Worm (Caenorhabditis elegans) whole organism, L2 larva: ENCODE measurements around the gene F57C7.4.
A peak's percentile ranks its signal among the peaks of the same experiment; 100 is the strongest.

ENCODE experiments used
- C34F6.9 ChIP-seq: fragments of 150-350 bp; optimal IDR thresholded peaks from 2 replicates; lab custom pipeline; 2014; ENCODE audit warnings: missing biosample characterization, missing genetic modification characterization
- F13H6.1 ChIP-seq: sonication (generic microtip); optimal IDR thresholded peaks from 2 replicates; lab custom pipeline; 2016; ENCODE audit warnings: missing genetic modification characterization, missing compliant biosample characterization
- R02D3.7 ChIP-seq: fragments of 150-350 bp; optimal IDR thresholded peaks from 2 replicates; lab custom pipeline; 2014; ENCODE audit warnings: missing biosample characterization, missing genetic modification characterization
- Y55F3AM.14 ChIP-seq: fragments of 200-800 bp; sonication (Bioruptor generic); optimal IDR thresholded peaks from 2 replicates; lab custom pipeline; 2018; ENCODE audit warnings: mild to moderate bottlenecking, missing genetic modification characterization, missing compliant biosample characterization
- ZK546.5 ChIP-seq: sonication (generic microtip); optimal IDR thresholded peaks from 2 replicates; lab custom pipeline; 2017; ENCODE audit warnings: missing biosample characterization, missing genetic modification characterization
- alr-1 ChIP-seq: fragments of 150-350 bp; optimal IDR thresholded peaks from 2 replicates; lab custom pipeline; 2014; ENCODE audit warnings: missing biosample characterization, missing genetic modification characterization
- aly-2 ChIP-seq: fragments of 150-350 bp; optimal IDR thresholded peaks from 2 replicates; lab custom pipeline; 2014; ENCODE audit warnings: missing biosample characterization, missing genetic modification characterization
- ama-1 ChIP-seq: fragments of 150-350 bp; optimal IDR thresholded peaks from 2 replicates; lab custom pipeline; 2018; ENCODE audit warnings: inconsistent platforms
- blmp-1 ChIP-seq: sonication (generic microtip); optimal IDR thresholded peaks from 2 replicates; lab custom pipeline; 2017; ENCODE audit warnings: missing genetic modification characterization, mild to moderate bottlenecking, missing compliant biosample characterization, antibody characterized with exemption, moderate library complexity; ENCODE audit not compliant: insufficient read depth
- ceh-16 ChIP-seq: fragments of 150-350 bp; optimal IDR thresholded peaks from 2 replicates; lab custom pipeline; 2014; ENCODE audit warnings: missing biosample characterization, missing genetic modification characterization
- ceh-82 ChIP-seq: fragments of 150-350 bp; optimal IDR thresholded peaks from 2 replicates; lab custom pipeline; 2014; ENCODE audit warnings: missing biosample characterization, missing genetic modification characterization
- crh-2 ChIP-seq: sonication (generic microtip); optimal IDR thresholded peaks from 2 replicates; lab custom pipeline; 2017; ENCODE audit warnings: missing biosample characterization, missing genetic modification characterization
- dmd-4 ChIP-seq: sonication (generic microtip); optimal IDR thresholded peaks from 2 replicates; lab custom pipeline; 2017; ENCODE audit warnings: missing biosample characterization, missing genetic modification characterization
- egl-27 ChIP-seq: sonication (generic microtip); optimal IDR thresholded peaks from 3 replicates; lab custom pipeline; 2017; ENCODE audit warnings: missing biosample characterization, missing genetic modification reagents, missing genetic modification characterization
- elt-1 ChIP-seq: fragments of 150-350 bp; optimal IDR thresholded peaks from 2 replicates; lab custom pipeline; 2014; ENCODE audit warnings: missing biosample characterization, missing genetic modification characterization
- elt-3 ChIP-seq: sonication (generic microtip); optimal IDR thresholded peaks from 2 replicates; lab custom pipeline; 2017; ENCODE audit warnings: missing biosample characterization, missing genetic modification characterization
- fos-1 ChIP-seq: fragments of 150-350 bp; optimal IDR thresholded peaks from 2 replicates; lab custom pipeline; 2014; ENCODE audit warnings: missing biosample characterization, missing genetic modification characterization
- gmeb-1 ChIP-seq: fragments of 150-350 bp; optimal IDR thresholded peaks from 2 replicates; lab custom pipeline; 2014; ENCODE audit warnings: missing biosample characterization, missing genetic modification characterization
- lin-11 ChIP-seq: fragments of 150-350 bp; sonication (generic microtip); optimal IDR thresholded peaks from 2 replicates; lab custom pipeline; 2014; ENCODE audit warnings: missing biosample characterization, missing genetic modification characterization, inconsistent platforms, mixed read lengths
- lin-13 ChIP-seq: fragments of 150-350 bp; optimal IDR thresholded peaks from 2 replicates; lab custom pipeline; 2014; ENCODE audit warnings: missing biosample characterization, missing genetic modification reagents, missing genetic modification characterization
- lin-39 ChIP-seq: fragments of 150-350 bp; optimal IDR thresholded peaks from 2 replicates; lab custom pipeline; 2014; ENCODE audit warnings: missing biosample characterization, missing genetic modification reagents, missing genetic modification characterization
- lsy-2 ChIP-seq, 2 experiments: fragments of 150-350 bp in 1 of 2; sonication (generic microtip) in 1 of 2; optimal IDR thresholded peaks; 2 replicates each; lab custom pipeline; 2014 to 2017; ENCODE audit warnings: missing biosample characterization in 2 of 2, missing genetic modification characterization in 2 of 2
- mab-5 ChIP-seq: fragments of 150-350 bp; optimal IDR thresholded peaks from 2 replicates; lab custom pipeline; 2014; ENCODE audit warnings: missing biosample characterization, missing genetic modification characterization
- mbf-1 ChIP-seq: sonication (generic microtip); optimal IDR thresholded peaks from 2 replicates; lab custom pipeline; 2017; ENCODE audit warnings: missing biosample characterization, missing genetic modification characterization
- mdl-1 ChIP-seq, 2 experiments: fragments of 150-350 bp in 1 of 2; sonication (generic microtip) in 1 of 2; optimal IDR thresholded peaks; 2 replicates each; lab custom pipeline; 2017; ENCODE audit warnings: missing biosample characterization in 2 of 2, missing genetic modification characterization in 2 of 2
- nhr-10 ChIP-seq: sonication (generic microtip); optimal IDR thresholded peaks from 2 replicates; lab custom pipeline; 2017; ENCODE audit warnings: missing biosample characterization, missing genetic modification characterization
- nhr-11 ChIP-seq: fragments of 150-350 bp; optimal IDR thresholded peaks from 2 replicates; lab custom pipeline; 2014; ENCODE audit warnings: missing biosample characterization, missing genetic modification characterization
- nhr-12 ChIP-seq: fragments of 150-350 bp; optimal IDR thresholded peaks from 2 replicates; lab custom pipeline; 2014; ENCODE audit warnings: missing biosample characterization, missing genetic modification characterization
- nhr-129 ChIP-seq: fragments of 150-350 bp; optimal IDR thresholded peaks from 2 replicates; lab custom pipeline; 2014; ENCODE audit warnings: missing biosample characterization, missing genetic modification characterization
- nhr-21 ChIP-seq: fragments of 150-350 bp; optimal IDR thresholded peaks from 2 replicates; lab custom pipeline; 2014; ENCODE audit warnings: missing biosample characterization, missing genetic modification characterization
- nhr-23 ChIP-seq: fragments of 150-350 bp; optimal IDR thresholded peaks from 2 replicates; lab custom pipeline; 2014; ENCODE audit warnings: missing biosample characterization, missing genetic modification reagents, missing genetic modification characterization
- nhr-237 ChIP-seq: fragments of 150-350 bp; optimal IDR thresholded peaks from 2 replicates; lab custom pipeline; 2014; ENCODE audit warnings: missing biosample characterization, missing genetic modification characterization
- nhr-25 ChIP-seq: fragments of 150-350 bp; sonication (generic microtip); optimal IDR thresholded peaks from 3 replicates; lab custom pipeline; 2014; ENCODE audit warnings: missing biosample characterization, missing genetic modification characterization
- nhr-6 ChIP-seq: fragments of 150-350 bp; optimal IDR thresholded peaks from 2 replicates; lab custom pipeline; 2014; ENCODE audit warnings: missing biosample characterization, missing genetic modification characterization
- nhr-77 ChIP-seq: fragments of 150-350 bp; optimal IDR thresholded peaks from 2 replicates; lab custom pipeline; 2014; ENCODE audit warnings: missing biosample characterization, missing genetic modification characterization
- peb-1 ChIP-seq: fragments of 150-350 bp; optimal IDR thresholded peaks from 2 replicates; lab custom pipeline; 2014; ENCODE audit warnings: missing biosample characterization, missing genetic modification characterization
- sem-4 ChIP-seq: fragments of 150-350 bp; optimal IDR thresholded peaks from 2 replicates; lab custom pipeline; 2014; ENCODE audit warnings: missing biosample characterization, missing genetic modification reagents, missing genetic modification characterization
- skn-1 ChIP-seq: sonication (generic microtip); optimal IDR thresholded peaks from 2 replicates; lab custom pipeline; 2017; ENCODE audit warnings: missing biosample characterization, missing genetic modification characterization
- sma-3 ChIP-seq: sonication (generic microtip); optimal IDR thresholded peaks from 2 replicates; lab custom pipeline; 2016; ENCODE audit warnings: missing genetic modification reagents, missing genetic modification characterization, missing compliant biosample characterization
- sma-9 ChIP-seq, 2 experiments: fragments of 150-350 bp in 1 of 2; sonication (generic microtip) in 1 of 2; optimal IDR thresholded peaks; 2 replicates each; lab custom pipeline; 2014 to 2016; ENCODE audit warnings: missing genetic modification characterization in 2 of 2, mild to moderate bottlenecking in 1 of 2, missing biosample characterization in 1 of 2, missing compliant biosample characterization in 1 of 2, missing genetic modification reagents in 1 of 2, moderate library complexity in 1 of 2
- snpc-4 ChIP-seq: fragments of 150-350 bp; optimal IDR thresholded peaks from 2 replicates; lab custom pipeline; 2014; ENCODE audit warnings: missing biosample characterization, missing genetic modification characterization
- unc-39 ChIP-seq: fragments of 150-350 bp; optimal IDR thresholded peaks from 2 replicates; lab custom pipeline; 2014; ENCODE audit warnings: missing biosample characterization, missing genetic modification characterization
- unc-55 ChIP-seq: fragments of 150-350 bp; sonication (generic microtip); optimal IDR thresholded peaks from 3 replicates; lab custom pipeline; 2014; ENCODE audit warnings: missing biosample characterization, missing genetic modification reagents, missing genetic modification characterization
- unc-62 ChIP-seq: fragments of 150-350 bp; optimal IDR thresholded peaks from 2 replicates; lab custom pipeline; 2014; ENCODE audit warnings: missing biosample characterization, missing genetic modification reagents, missing genetic modification characterization
- zag-1 ChIP-seq: fragments of 150-350 bp; optimal IDR thresholded peaks from 2 replicates; lab custom pipeline; 2014; ENCODE audit warnings: missing biosample characterization, missing genetic modification characterization
- ztf-1 ChIP-seq: fragments of 200-800 bp; sonication (Bioruptor generic); conservative IDR thresholded peaks from 2 replicates; pipeline ENCODE4 v1.3.6; 2022; ENCODE audit warnings: missing genetic modification characterization, missing compliant biosample characterization
- ztf-11 ChIP-seq: sonication (generic microtip); optimal IDR thresholded peaks from 2 replicates; lab custom pipeline; 2017; ENCODE audit warnings: missing biosample characterization, missing genetic modification characterization
- ztf-4 ChIP-seq: fragments of 150-350 bp; optimal IDR thresholded peaks from 2 replicates; lab custom pipeline; 2014; ENCODE audit warnings: missing biosample characterization, missing genetic modification characterization

The F57C7.4 gene

ce11 chrX:10576872-10577271 lies 12.5 kb downstream of the F57C7.4 start, which contains the start of gene nhx-5:
nhx-5 (plus strand) TSS chrX:10576953.
- TF ChIP-seq lin-11 (tag; lab: Kevin White, UChicago) (no peak), ama-1 (lab: Kevin White, UChicago) (no peak), zag-1 (tag; lab: Kevin White, UChicago) (no peak), elt-3 (tag; lab: Kevin White, UChicago) (no peak), Y55F3AM.14 (GFP tag; lab: Kevin White, UChicago) (no peak), alr-1 (tag; lab: Kevin White, UChicago) (no peak), unc-39 (no peak), ceh-82 (no peak), R02D3.7 (tag; lab: Kevin White, UChicago) (no peak), ceh-16 (tag; lab: Kevin White, UChicago) (no peak), dmd-4 (tag; lab: Kevin White, UChicago) (no peak), lsy-2 (tag; optimal IDR thresholded peaks at IDR 0.05; lab: Kevin White, UChicago) (no peak)

ce11 chrX:10576410-10576809 lies 13.0 kb downstream of the F57C7.4 start:
- TF ChIP-seq gmeb-1 (tag; lab: Kevin White, UChicago) (peak; percentile 22), unc-55 (GFP tag; lab: Kevin White, UChicago) (peak; percentile 93), dmd-4 (tag; lab: Kevin White, UChicago) (no peak), nhr-129 (peak; percentile 89), ama-1 (lab: Kevin White, UChicago) (no peak), nhr-77 (tag; lab: Kevin White, UChicago) (no peak), ztf-11 (tag; lab: Kevin White, UChicago) (no peak), peb-1 (no peak), alr-1 (tag; lab: Kevin White, UChicago) (no peak), ZK546.5 (tag; lab: Kevin White, UChicago) (no peak), ztf-4 (tag; lab: Kevin White, UChicago) (no peak), Y55F3AM.14 (GFP tag; lab: Kevin White, UChicago) (no peak), egl-27 (tag; lab: Kevin White, UChicago) (no peak), mbf-1 (tag; lab: Kevin White, UChicago) (no peak), ztf-1 (no peak), lsy-2 (tag; optimal IDR thresholded peaks at IDR 0.05; lab: Kevin White, UChicago) (peak; percentile 37 to 62), unc-39 (no peak), C34F6.9 (tag; lab: Kevin White, UChicago) (peak; percentile 92), nhr-6 (tag; lab: Kevin White, UChicago) (peak; percentile 54), unc-62 (GFP tag; lab: Kevin White, UChicago) (no peak), nhr-23 (no peak), elt-1 (tag; lab: Kevin White, UChicago) (no peak), mab-5 (tag; lab: Kevin White, UChicago) (no peak), nhr-10 (tag; lab: Kevin White, UChicago) (no peak), R02D3.7 (tag; lab: Kevin White, UChicago) (no peak), zag-1 (tag; lab: Kevin White, UChicago) (peak; percentile 21), nhr-25 (peak; percentile 82), nhr-21 (peak; percentile 38), lin-13 (peak; percentile 16), ceh-16 (tag; lab: Kevin White, UChicago) (no peak), F13H6.1 (tag; lab: Kevin White, UChicago) (no peak), elt-3 (tag; lab: Kevin White, UChicago) (no peak), sem-4 (tag; lab: Kevin White, UChicago) (peak; percentile 25), skn-1 (tag; lab: Kevin White, UChicago) (no peak), aly-2 (tag; lab: Kevin White, UChicago) (no peak), sma-3 (peak; percentile 54), nhr-12 (tag; lab: Kevin White, UChicago) (no peak), ceh-82 (peak; percentile 29), nhr-11 (tag; lab: Kevin White, UChicago) (no peak), sma-9 (GFP tag; optimal IDR thresholded peaks at IDR 0.05; lab: Kevin White, UChicago) (peak; percentile 78), sma-9 (tag; optimal IDR thresholded peaks at IDR 0.05; lab: Kevin White, UChicago) (no peak), lin-11 (tag; lab: Kevin White, UChicago) (no peak), snpc-4 (tag; lab: Kevin White, UChicago) (peak; percentile 9), fos-1 (tag; lab: Kevin White, UChicago) (peak; percentile 73), crh-2 (peak; percentile 77), nhr-237 (tag; lab: Kevin White, UChicago) (no peak), blmp-1 (tag; lab: Kevin White, UChicago) (peak; percentile 38), mdl-1 (tag; optimal IDR thresholded peaks at IDR 0.05; lab: Kevin White, UChicago) (no peak), lin-39 (tag; lab: Kevin White, UChicago) (no peak)
